Fruit fly (Drosophila melanogaster) whole organism, prepupa: Measurements from ENCODE around the gene JMJD6.

Experiments used
- Blimp-1 ChIP-seq: fragments of 200-800 bp; sonication (Bioruptor generic); optimal IDR thresholded peaks from 3 replicates; lab custom pipeline; 2017; ENCODE audit warnings: missing biosample characterization, missing genetic modification characterization, mild to moderate bottlenecking, moderate library complexity, missing genetic modification reagents
- CG10669 ChIP-seq: fragments of 200-800 bp; sonication (Bioruptor generic); optimal IDR thresholded peaks from 3 replicates; lab custom pipeline; 2018; ENCODE audit warnings: missing biosample characterization, mild to moderate bottlenecking, missing genetic modification characterization, moderate library complexity
- CG11294 ChIP-seq: fragments of 200-800 bp; sonication (Bioruptor generic); IDR thresholded peaks from 2 replicates; pipeline ENCODE4 v1.3.6; 2022; ENCODE audit warnings: missing biosample characterization, missing genetic modification characterization
- CG11762 ChIP-seq: fragments of 200-800 bp; sonication (Bioruptor generic); optimal IDR thresholded peaks from 3 replicates; lab custom pipeline; 2016; ENCODE audit warnings: missing biosample characterization, missing genetic modification characterization; ENCODE audit not compliant: insufficient read depth
- CG1621 ChIP-seq: fragments of 200-800 bp; sonication (Bioruptor generic); optimal IDR thresholded peaks from 3 replicates; lab custom pipeline; 2018; ENCODE audit warnings: missing biosample characterization, mild to moderate bottlenecking, missing genetic modification characterization
- CG16779 ChIP-seq: fragments of 200-800 bp; sonication (Bioruptor generic); optimal IDR thresholded peaks from 3 replicates; lab custom pipeline; 2017; ENCODE audit warnings: missing biosample characterization, mild to moderate bottlenecking, missing genetic modification characterization
- CG3032 ChIP-seq: fragments of 200-800 bp; optimal IDR thresholded peaks from 2 replicates; lab custom pipeline; 2019; ENCODE audit warnings: missing biosample characterization, mild to moderate bottlenecking, missing genetic modification characterization, moderate library complexity
- CG31627 ChIP-seq: fragments of 200-800 bp; sonication (Bioruptor generic); optimal IDR thresholded peaks from 3 replicates; lab custom pipeline; 2016; ENCODE audit warnings: missing biosample characterization, missing genetic modification characterization
- CG32006 ChIP-seq: fragments of 200-800 bp; sonication (Bioruptor generic); optimal IDR thresholded peaks from 3 replicates; lab custom pipeline; 2017; ENCODE audit warnings: missing biosample characterization, mild to moderate bottlenecking, missing genetic modification characterization
- CG34406 ChIP-seq: fragments of 200-800 bp; sonication (Bioruptor generic); optimal IDR thresholded peaks from 3 replicates; lab custom pipeline; 2016; ENCODE audit warnings: missing biosample characterization, missing genetic modification characterization
- CG3919 ChIP-seq: fragments of 200-800 bp; sonication (Bioruptor generic); optimal IDR thresholded peaks from 3 replicates; lab custom pipeline; 2016; ENCODE audit warnings: missing biosample characterization, missing genetic modification characterization
- CG4318 ChIP-seq: fragments of 200-800 bp; sonication (Bioruptor generic); optimal IDR thresholded peaks from 3 replicates; lab custom pipeline; 2017; ENCODE audit warnings: missing biosample characterization, mild to moderate bottlenecking, missing genetic modification characterization
- CG6163 ChIP-seq: fragments of 200-800 bp; sonication (Bioruptor generic); IDR thresholded peaks from 3 replicates; pipeline ENCODE4 v1.3.6; 2022; ENCODE audit warnings: missing biosample characterization, missing genetic modification characterization
- CG6792 ChIP-seq: fragments of 200-800 bp; sonication (Bioruptor generic); optimal IDR thresholded peaks from 3 replicates; lab custom pipeline; 2016; ENCODE audit warnings: missing biosample characterization, missing genetic modification characterization
- CG6808 ChIP-seq: fragments of 200-800 bp; sonication (Bioruptor generic); optimal IDR thresholded peaks from 3 replicates; lab custom pipeline; 2017; ENCODE audit warnings: missing biosample characterization, missing genetic modification characterization, mild to moderate bottlenecking, moderate library complexity, missing genetic modification reagents
- CG6854 ChIP-seq: fragments of 200-800 bp; sonication (Bioruptor generic); optimal IDR thresholded peaks from 2 replicates; lab custom pipeline; 2017; ENCODE audit warnings: missing biosample characterization, mild to moderate bottlenecking, missing genetic modification characterization
- CG7368 ChIP-seq: fragments of 200-800 bp; sonication (Bioruptor generic); optimal IDR thresholded peaks from 3 replicates; lab custom pipeline; 2016; ENCODE audit warnings: missing biosample characterization, missing genetic modification characterization
- CG8119 ChIP-seq: fragments of 200-800 bp; sonication (Bioruptor generic); IDR thresholded peaks from 3 replicates; pipeline ENCODE4 v1.3.6; 2022; ENCODE audit warnings: missing biosample characterization, missing genetic modification characterization
- CG8632 ChIP-seq: fragments of 200-800 bp; sonication (Bioruptor generic); optimal IDR thresholded peaks from 3 replicates; lab custom pipeline; 2016; ENCODE audit warnings: missing biosample characterization, missing genetic modification characterization
- CG9139 ChIP-seq: fragments of 200-800 bp; sonication (Bioruptor generic); optimal IDR thresholded peaks from 3 replicates; lab custom pipeline; 2017; ENCODE audit warnings: missing biosample characterization, mild to moderate bottlenecking, missing genetic modification characterization
- Eip75B ChIP-seq: fragments of 200-800 bp; sonication (Bioruptor generic); optimal IDR thresholded peaks from 3 replicates; lab custom pipeline; 2016; ENCODE audit warnings: missing biosample characterization, missing genetic modification characterization
- Eip78C ChIP-seq: fragments of 200-800 bp; sonication (Bioruptor generic); peaks from one replicate; lab custom pipeline; 2016; ENCODE audit warnings: missing biosample characterization, missing genetic modification characterization
- Eip93F ChIP-seq: fragments of 200-800 bp; sonication (Bioruptor generic); optimal IDR thresholded peaks from 2 replicates; lab custom pipeline; 2016; ENCODE audit warnings: missing biosample characterization, mild to moderate bottlenecking, missing genetic modification characterization
- Ets96B ChIP-seq: fragments of 200-800 bp; optimal IDR thresholded peaks from 2 replicates; lab custom pipeline; 2019; ENCODE audit warnings: missing biosample characterization, mild to moderate bottlenecking, missing genetic modification characterization, moderate library complexity
- Gug ChIP-seq: fragments of 200-800 bp; sonication (Bioruptor generic); IDR thresholded peaks from 2 replicates; pipeline ENCODE4 v1.3.6; 2022; ENCODE audit warnings: missing biosample characterization, missing genetic modification characterization
- Hr4 ChIP-seq: fragments of 200-800 bp; sonication (Bioruptor generic); optimal IDR thresholded peaks from 3 replicates; lab custom pipeline; 2016; ENCODE audit warnings: missing biosample characterization, missing genetic modification characterization
- Met ChIP-seq: fragments of 200-800 bp; sonication (Bioruptor generic); optimal IDR thresholded peaks from 3 replicates; lab custom pipeline; 2016; ENCODE audit warnings: missing biosample characterization, missing genetic modification characterization
- OdsH ChIP-seq: fragments of 200-800 bp; sonication (Bioruptor generic); optimal IDR thresholded peaks from 3 replicates; lab custom pipeline; 2016; ENCODE audit warnings: missing biosample characterization, missing genetic modification characterization
- Smox ChIP-seq: fragments of 200-800 bp; sonication (Bioruptor generic); optimal IDR thresholded peaks from 3 replicates; lab custom pipeline; 2016; ENCODE audit warnings: missing biosample characterization, missing genetic modification characterization
- Sox102F ChIP-seq: fragments of 200-800 bp; sonication (Bioruptor generic); optimal IDR thresholded peaks from 2 replicates; lab custom pipeline; 2016; ENCODE audit warnings: missing biosample characterization, mild to moderate bottlenecking, missing genetic modification characterization
- Sox14 ChIP-seq: fragments of 200-800 bp; sonication (Bioruptor generic); optimal IDR thresholded peaks from 3 replicates; lab custom pipeline; 2016; ENCODE audit warnings: missing biosample characterization, missing genetic modification characterization
- Sox15 ChIP-seq: fragments of 200-800 bp; sonication (Bioruptor generic); optimal IDR thresholded peaks from 3 replicates; lab custom pipeline; 2016; ENCODE audit warnings: missing biosample characterization, missing genetic modification characterization
- acj6 ChIP-seq: fragments of 200-800 bp; sonication (Bioruptor generic); optimal IDR thresholded peaks from 3 replicates; lab custom pipeline; 2016; ENCODE audit warnings: missing biosample characterization, missing genetic modification characterization
- eg ChIP-seq: fragments of 200-800 bp; sonication (Bioruptor generic); IDR thresholded peaks from 3 replicates; pipeline ENCODE4 v1.3.6; 2022; ENCODE audit warnings: missing biosample characterization, missing genetic modification characterization
- esn ChIP-seq: fragments of 200-800 bp; sonication (Bioruptor generic); optimal IDR thresholded peaks from 2 replicates; lab custom pipeline; 2016; ENCODE audit warnings: missing biosample characterization, mild to moderate bottlenecking, missing genetic modification characterization, moderate library complexity
- fd59A ChIP-seq: fragments of 200-800 bp; sonication (Bioruptor generic); optimal IDR thresholded peaks from 2 replicates; lab custom pipeline; 2017; ENCODE audit warnings: missing biosample characterization, mild to moderate bottlenecking, missing genetic modification characterization, missing genetic modification reagents
- fd85E ChIP-seq: fragments of 200-800 bp; sonication (Bioruptor generic); optimal IDR thresholded peaks from 3 replicates; lab custom pipeline; 2016; ENCODE audit warnings: missing biosample characterization, missing genetic modification characterization
- fkh ChIP-seq: fragments of 200-800 bp; sonication (Bioruptor generic); optimal IDR thresholded peaks from 3 replicates; lab custom pipeline; 2017; ENCODE audit warnings: missing biosample characterization, mild to moderate bottlenecking, missing genetic modification characterization, moderate library complexity
- lz ChIP-seq: fragments of 200-800 bp; sonication (Bioruptor generic); optimal IDR thresholded peaks from 3 replicates; lab custom pipeline; 2016; ENCODE audit warnings: missing biosample characterization, missing genetic modification characterization
- net ChIP-seq: fragments of 200-800 bp; sonication (Bioruptor generic); optimal IDR thresholded peaks from 3 replicates; lab custom pipeline; 2016; ENCODE audit warnings: missing biosample characterization, missing genetic modification characterization
- salr ChIP-seq, 2 experiments: fragments of 200-800 bp; sonication (Bioruptor generic); optimal IDR thresholded peaks; 3 replicates each; lab custom pipeline; 2016 to 2018; ENCODE audit warnings: missing biosample characterization in 2 of 2, missing genetic modification characterization in 2 of 2, mild to moderate bottlenecking in 1 of 2
- spab ChIP-seq: fragments of 200-800 bp; sonication (Bioruptor generic); optimal IDR thresholded peaks from 2 replicates; lab custom pipeline; 2017; ENCODE audit warnings: missing biosample characterization, mild to moderate bottlenecking, missing genetic modification characterization, missing genetic modification reagents
- ss ChIP-seq, 2 experiments: fragments of 200-800 bp; sonication (Bioruptor generic); optimal IDR thresholded peaks; 2 replicates in 1 of 2; 3 replicates in 1 of 2; lab custom pipeline; 2017 to 2018; ENCODE audit warnings: mild to moderate bottlenecking in 2 of 2, missing biosample characterization in 2 of 2, missing genetic modification characterization in 2 of 2, moderate library complexity in 1 of 2
- svp ChIP-seq: fragments of 200-800 bp; sonication (Bioruptor generic); peaks from one replicate; lab custom pipeline; 2016; ENCODE audit warnings: missing biosample characterization, missing genetic modification characterization
- topi ChIP-seq: fragments of 200-800 bp; sonication (Bioruptor generic); optimal IDR thresholded peaks from 3 replicates; lab custom pipeline; 2016; ENCODE audit warnings: missing biosample characterization, missing genetic modification characterization
- vri ChIP-seq: fragments of 200-800 bp; sonication (Bioruptor generic); optimal IDR thresholded peaks from 3 replicates; lab custom pipeline; 2016; ENCODE audit warnings: missing biosample characterization, mild to moderate bottlenecking, missing genetic modification characterization

The JMJD6 gene

dm6 chr3R:22328665-22329350 lies 33.4 kb downstream of the JMJD6 start, which contains the start of gene CG7080 (continued):
- TF ChIP-seq CG8119 (GFP tag; lab: Robert Waterston, UW), result no peak
- no peak; the same call in 2 of the 3 replicates for TF ChIP-seq CG6163
- no peak for TF ChIP-seq CG11294 (GFP tag; lab: Robert Waterston, UW)
- no peak for TF ChIP-seq CG3032
- TF ChIP-seq CG7368, result no peak
- TF ChIP-seq net (GFP tag; lab: Kevin White, UChicago), result peak; percentile 7
- no peak for TF ChIP-seq ss (GFP tag; optimal IDR thresholded peaks at IDR 0.05; lab: Kevin White, UChicago)
- no peak for TF ChIP-seq lz (GFP tag; lab: Kevin White, UChicago)
- TF ChIP-seq vri (GFP tag; lab: Kevin White, UChicago), result no peak
- TF ChIP-seq Blimp-1 (GFP tag; lab: Kevin White, UChicago), result peak; percentile 2
- TF ChIP-seq spab (GFP tag; lab: Kevin White, UChicago), result no peak
- no peak for TF ChIP-seq CG11762 (GFP tag; lab: Kevin White, UChicago)
- TF ChIP-seq Eip78C (GFP tag; lab: Kevin White, UChicago), result peak; percentile 80
- peak; percentile 23 for TF ChIP-seq Smox (GFP tag; lab: Kevin White, UChicago)
- TF ChIP-seq topi (GFP tag; lab: Kevin White, UChicago), result peak; percentile 40
- TF ChIP-seq CG16779 (tag; lab: Kevin White, UChicago), result no peak
- TF ChIP-seq Ets96B, result no peak
- no peak for TF ChIP-seq CG9139 (GFP tag; lab: Kevin White, UChicago)
- TF ChIP-seq CG6792 (GFP tag; lab: Kevin White, UChicago), result peak; percentile 38
- TF ChIP-seq fd85E (GFP tag; lab: Kevin White, UChicago), result no peak
- peak; percentile 4 for TF ChIP-seq CG31627 (GFP tag; lab: Kevin White, UChicago)
- TF ChIP-seq CG10669 (GFP tag; lab: Kevin White, UChicago), result peak; percentile 1
- TF ChIP-seq OdsH (GFP tag; lab: Kevin White, UChicago), result peak; percentile 17
- TF ChIP-seq acj6 (GFP tag; lab: Kevin White, UChicago), result peak; percentile 11
- TF ChIP-seq eg, result no peak
- no peak for TF ChIP-seq Hr4 (GFP tag; lab: Kevin White, UChicago)
- peak; percentile 43 for TF ChIP-seq CG34406 (GFP tag; lab: Kevin White, UChicago)
- TF ChIP-seq esn (GFP tag; lab: Kevin White, UChicago), result peak; percentile 37
- no peak for TF ChIP-seq CG4318 (GFP tag; lab: Kevin White, UChicago)
- no peak for TF ChIP-seq Eip93F (GFP tag; lab: Kevin White, UChicago)
- TF ChIP-seq svp (GFP tag; lab: Kevin White, UChicago), result peak; percentile 80

dm6 chr3R:22324736-22325135 lies 37.4 kb downstream of the JMJD6 start:
- TF ChIP-seq fd85E (GFP tag; lab: Kevin White, UChicago) (no peak), svp (GFP tag; lab: Kevin White, UChicago) (peak; percentile 63), CG10669 (GFP tag; lab: Kevin White, UChicago) (peak; percentile 66), CG7368 (peak; percentile 37), CG11762 (GFP tag; lab: Kevin White, UChicago) (peak; percentile 18), CG6163 (peak; percentile 70), lz (GFP tag; lab: Kevin White, UChicago) (peak; percentile 31), ss (GFP tag; optimal IDR thresholded peaks at IDR 0.05; lab: Kevin White, UChicago) (peak in 1 of 2 experiments; percentile 74), Eip93F (GFP tag; lab: Kevin White, UChicago) (no peak), spab (GFP tag; lab: Kevin White, UChicago) (peak; percentile 65), CG3032 (peak; percentile 77), CG8632 (peak; percentile 60), Sox102F (GFP tag; lab: Kevin White, UChicago) (no peak), CG31627 (GFP tag; lab: Kevin White, UChicago) (no peak), salr (GFP tag; optimal IDR thresholded peaks at IDR 0.05; lab: Kevin White, UChicago) (peak; percentile 35 to 39), CG6808 (GFP tag; lab: Kevin White, UChicago) (peak; percentile 63), Gug (GFP tag; lab: Robert Waterston, UW) (peak; percentile 16; the same call in 1 of the 2 replicates), fkh (GFP tag; lab: Kevin White, UChicago) (no peak), Sox15 (GFP tag; lab: Kevin White, UChicago) (peak; percentile 11), CG32006 (GFP tag; lab: Kevin White, UChicago) (peak; percentile 77), fd59A (GFP tag; lab: Kevin White, UChicago) (peak; percentile 41), CG6854 (GFP tag; lab: Kevin White, UChicago) (no peak), Blimp-1 (GFP tag; lab: Kevin White, UChicago) (no peak), CG34406 (GFP tag; lab: Kevin White, UChicago) (peak; percentile 68), CG3919 (GFP tag; lab: Kevin White, UChicago) (peak; percentile 72), CG1621 (peak; percentile 66), topi (GFP tag; lab: Kevin White, UChicago) (peak; percentile 33), Sox14 (GFP tag; lab: Kevin White, UChicago) (peak; percentile 33), Met (GFP tag; lab: Kevin White, UChicago) (peak; percentile 0), OdsH (GFP tag; lab: Kevin White, UChicago) (peak; percentile 70), Eip78C (GFP tag; lab: Kevin White, UChicago) (peak; percentile 83), Eip75B (peak; percentile 38)
